Fruit fly (Drosophila melanogaster) whole organism, adult: ENCODE results near the gene CG32855.

ENCODE experiments used
- CG11617 ChIP-seq: fragments of 200-800 bp; sonication (Bioruptor generic); optimal IDR thresholded peaks from 2 replicates; lab custom pipeline; 2017; ENCODE audit warnings: mild to moderate bottlenecking, missing biosample characterization, missing genetic modification reagents, missing genetic modification characterization
- CG12768 ChIP-seq: fragments of 200-800 bp; sonication (Bioruptor generic); optimal IDR thresholded peaks from 2 replicates; lab custom pipeline; 2017; ENCODE audit warnings: missing biosample characterization, missing genetic modification characterization, mild to moderate bottlenecking, moderate library complexity, missing genetic modification reagents
- CG14711 ChIP-seq: fragments of 200-800 bp; sonication (Bioruptor generic); optimal IDR thresholded peaks from 2 replicates; lab custom pipeline; 2018; ENCODE audit warnings: missing biosample characterization, mild to moderate bottlenecking, missing genetic modification characterization, moderate library complexity
- CG1620 ChIP-seq: fragments of 200-800 bp; sonication (Bioruptor generic); optimal IDR thresholded peaks from 2 replicates; lab custom pipeline; 2016; ENCODE audit warnings: missing biosample characterization, missing genetic modification characterization
- CG33017 ChIP-seq: fragments of 200-800 bp; sonication (Bioruptor generic); optimal IDR thresholded peaks from 2 replicates; lab custom pipeline; 2018; ENCODE audit warnings: missing biosample characterization, mild to moderate bottlenecking, missing genetic modification characterization, moderate library complexity
- CG5204 ChIP-seq: fragments of 200-800 bp; sonication (Bioruptor generic); optimal IDR thresholded peaks from 2 replicates; lab custom pipeline; 2016; ENCODE audit warnings: missing biosample characterization, missing genetic modification characterization
- CG7045 ChIP-seq: fragments of 200-800 bp; sonication (Bioruptor generic); optimal IDR thresholded peaks from 2 replicates; lab custom pipeline; 2017; ENCODE audit warnings: missing biosample characterization, mild to moderate bottlenecking, missing genetic modification characterization
- CG7101 ChIP-seq: fragments of 200-800 bp; sonication (Bioruptor generic); optimal IDR thresholded peaks from 2 replicates; lab custom pipeline; 2018; ENCODE audit warnings: missing biosample characterization, mild to moderate bottlenecking, missing genetic modification characterization, moderate library complexity
- Clk ChIP-seq: fragments of 200-800 bp; sonication (Bioruptor generic); optimal IDR thresholded peaks from 2 replicates; lab custom pipeline; 2017; ENCODE audit warnings: missing biosample characterization, missing genetic modification characterization
- Crg-1 ChIP-seq: fragments of 200-800 bp; sonication (Bioruptor generic); optimal IDR thresholded peaks from 2 replicates; lab custom pipeline; 2016; ENCODE audit warnings: missing biosample characterization, missing genetic modification characterization
- Hr96 ChIP-seq: fragments of 200-800 bp; sonication (Bioruptor generic); optimal IDR thresholded peaks from 2 replicates; lab custom pipeline; 2016; ENCODE audit warnings: missing biosample characterization, missing genetic modification characterization
- Mnt ChIP-seq: fragments of 200-800 bp; sonication (Bioruptor generic); optimal IDR thresholded peaks from 2 replicates; lab custom pipeline; 2016; ENCODE audit warnings: missing biosample characterization, mild to moderate bottlenecking, missing genetic modification characterization
- bab1 ChIP-seq: fragments of 200-800 bp; sonication (Bioruptor generic); optimal IDR thresholded peaks from 3 replicates; lab custom pipeline; 2019; ENCODE audit warnings: missing biosample characterization, mild to moderate bottlenecking, missing genetic modification characterization, moderate library complexity
- cic ChIP-seq: fragments of 200-800 bp; sonication (Bioruptor generic); optimal IDR thresholded peaks from 2 replicates; lab custom pipeline; 2017; ENCODE audit warnings: missing biosample characterization, mild to moderate bottlenecking, missing genetic modification characterization, moderate library complexity
- cnc ChIP-seq, 2 experiments: fragments of >200 bp; optimal IDR thresholded peaks; 2 replicates each; lab custom pipeline; 2017
- kay ChIP-seq: fragments of 200-800 bp; sonication (Bioruptor generic); peaks from one replicate; lab custom pipeline; 2016; ENCODE audit warnings: missing biosample characterization, missing genetic modification characterization, borderline replicate concordance
- ovo ChIP-seq: fragments of 200-800 bp; sonication (Bioruptor generic); optimal IDR thresholded peaks from 2 replicates; lab custom pipeline; 2016; ENCODE audit warnings: missing biosample characterization, missing genetic modification characterization
- pad ChIP-seq: fragments of 200-800 bp; sonication (Bioruptor generic); optimal IDR thresholded peaks from 3 replicates; lab custom pipeline; 2017; ENCODE audit warnings: missing biosample characterization, missing genetic modification characterization, mild to moderate bottlenecking, moderate library complexity, missing genetic modification reagents
- tj ChIP-seq: fragments of 200-800 bp; sonication (Bioruptor generic); optimal IDR thresholded peaks from 3 replicates; lab custom pipeline; 2017; ENCODE audit warnings: missing biosample characterization, mild to moderate bottlenecking, missing genetic modification characterization, moderate library complexity
- toe ChIP-seq: fragments of 200-800 bp; sonication (Bioruptor generic); optimal IDR thresholded peaks from 2 replicates; lab custom pipeline; 2016; ENCODE audit warnings: missing biosample characterization, missing genetic modification characterization

Gene CG32855

DNA sequence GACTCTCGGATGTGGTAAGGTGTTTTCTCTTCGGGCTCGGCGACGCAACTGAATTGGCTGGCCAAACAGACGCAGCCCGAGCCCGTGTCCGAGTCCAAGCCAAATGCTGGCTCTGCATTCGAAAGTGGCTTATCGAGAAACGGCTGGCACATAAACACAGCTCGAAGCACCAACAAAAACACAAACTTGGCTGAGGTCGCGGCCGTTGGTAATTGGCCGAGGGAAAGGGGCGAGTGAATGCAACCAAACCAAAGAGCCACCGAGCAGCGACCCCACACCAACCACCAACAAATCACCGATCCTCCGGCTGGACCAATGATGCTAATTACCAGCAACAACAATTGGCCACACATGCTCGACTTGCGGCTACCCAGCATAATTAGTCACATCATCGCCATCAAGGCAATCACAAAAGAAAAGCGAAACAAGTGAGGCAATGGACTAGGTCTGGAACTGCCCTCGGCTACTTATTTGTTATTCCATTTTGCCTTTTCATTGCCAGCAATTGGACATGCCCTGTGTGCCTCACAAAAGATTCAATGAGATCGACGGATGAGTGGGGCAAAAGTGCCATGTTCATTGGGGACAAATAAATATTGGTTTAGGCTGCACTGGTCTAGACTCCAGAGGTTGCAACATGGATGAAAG is at the start of gene CG32855:
CG32855 (minus strand) TSS at position 51 of the 648 bp plus-strand sequence.
- TF ChIP-seq CG5204 (GFP tag; lab: Kevin White, UChicago), result no peak
- TF ChIP-seq CG7101 (tag; lab: Kevin White, UChicago), result no peak
- TF ChIP-seq bab1, result no peak
- TF ChIP-seq ovo (GFP tag; lab: Kevin White, UChicago), result no peak
- no peak for TF ChIP-seq Mnt
- no peak for TF ChIP-seq CG33017 (tag; lab: Kevin White, UChicago)
- no peak for TF ChIP-seq CG12768 (GFP tag; lab: Kevin White, UChicago)
- TF ChIP-seq CG11617 (GFP tag; lab: Kevin White, UChicago), result no peak
- no peak for TF ChIP-seq CG1620 (GFP tag; lab: Kevin White, UChicago)
- no peak for TF ChIP-seq pad (GFP tag; lab: Kevin White, UChicago)
- no peak for TF ChIP-seq CG14711
- no peak for TF ChIP-seq toe (GFP tag; lab: Kevin White, UChicago)
- no peak for TF ChIP-seq cic (GFP tag; lab: Kevin White, UChicago)
- no peak for TF ChIP-seq Hr96
- TF ChIP-seq Clk, result no peak
- TF ChIP-seq kay, result no peak

DNA sequence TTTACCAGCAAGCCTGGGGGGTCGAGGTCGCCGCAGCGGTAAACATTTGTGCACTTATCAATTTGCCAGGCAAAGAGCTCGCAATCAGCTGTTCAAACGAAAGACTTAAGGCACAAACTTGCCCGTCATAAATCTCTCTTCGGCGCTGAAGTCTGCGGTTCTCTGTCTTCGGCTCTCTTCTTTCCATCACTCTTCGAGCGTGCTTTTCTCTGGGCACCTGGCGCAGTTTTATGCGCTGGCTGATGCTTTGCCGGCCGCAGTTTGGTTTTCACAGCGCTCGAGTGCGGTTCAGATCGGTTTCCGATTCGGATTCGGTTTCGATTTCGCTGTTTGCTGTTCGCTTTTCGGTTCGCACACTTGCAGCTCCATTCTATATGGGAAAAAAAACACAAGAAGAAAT is 47.7 kb upstream of the CG32855 start:
- TF ChIP-seq kay (no peak), ovo (GFP tag; lab: Kevin White, UChicago) (no peak), CG11617 (GFP tag; lab: Kevin White, UChicago) (no peak), CG1620 (GFP tag; lab: Kevin White, UChicago) (no peak), toe (GFP tag; lab: Kevin White, UChicago) (no peak), CG12768 (GFP tag; lab: Kevin White, UChicago) (no peak), tj (GFP tag; lab: Kevin White, UChicago) (no peak), Crg-1 (GFP tag; lab: Kevin White, UChicago) (no peak), pad (GFP tag; lab: Kevin White, UChicago) (no peak), cnc (optimal IDR thresholded peaks at IDR 0.05; lab: Kevin White, UChicago) (no peak), bab1 (no peak), CG7045 (GFP tag; lab: Kevin White, UChicago) (no peak), CG5204 (GFP tag; lab: Kevin White, UChicago) (no peak), CG7101 (tag; lab: Kevin White, UChicago) (no peak), Hr96 (no peak), cic (GFP tag; lab: Kevin White, UChicago) (no peak), CG33017 (tag; lab: Kevin White, UChicago) (no peak), Mnt (no peak), CG14711 (no peak), Clk (no peak)

DNA sequence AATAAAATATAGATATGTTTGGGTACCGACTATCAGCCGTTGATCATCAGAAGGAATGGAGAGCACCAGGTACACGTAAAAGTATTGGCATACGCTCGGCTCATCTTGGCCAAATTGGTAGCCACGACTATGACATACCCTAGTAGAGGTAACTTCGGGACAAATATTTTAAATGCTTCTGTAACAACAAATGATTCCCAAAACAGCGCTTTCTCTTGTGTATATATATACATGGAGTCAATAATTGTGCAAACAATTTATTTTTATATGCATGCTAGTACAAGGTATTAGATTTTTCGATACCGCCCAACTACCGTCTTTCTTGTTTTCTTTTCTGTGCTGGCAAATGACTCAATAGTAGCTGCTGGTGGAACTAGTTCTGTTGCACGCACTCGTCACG is 38.6 kb upstream of the CG32855 start:
- TF ChIP-seq toe (GFP tag; lab: Kevin White, UChicago) (no peak), ovo (GFP tag; lab: Kevin White, UChicago) (no peak), CG7101 (tag; lab: Kevin White, UChicago) (no peak), bab1 (no peak), Clk (no peak), CG33017 (tag; lab: Kevin White, UChicago) (no peak), cic (GFP tag; lab: Kevin White, UChicago) (no peak), tj (GFP tag; lab: Kevin White, UChicago) (no peak), Mnt (no peak), CG5204 (GFP tag; lab: Kevin White, UChicago) (no peak), cnc (optimal IDR thresholded peaks at IDR 0.05; lab: Kevin White, UChicago) (no peak), CG7045 (GFP tag; lab: Kevin White, UChicago) (no peak), CG11617 (GFP tag; lab: Kevin White, UChicago) (no peak), CG1620 (GFP tag; lab: Kevin White, UChicago) (no peak), kay (no peak), CG12768 (GFP tag; lab: Kevin White, UChicago) (no peak), Hr96 (no peak), Crg-1 (GFP tag; lab: Kevin White, UChicago) (no peak), pad (GFP tag; lab: Kevin White, UChicago) (no peak)

DNA sequence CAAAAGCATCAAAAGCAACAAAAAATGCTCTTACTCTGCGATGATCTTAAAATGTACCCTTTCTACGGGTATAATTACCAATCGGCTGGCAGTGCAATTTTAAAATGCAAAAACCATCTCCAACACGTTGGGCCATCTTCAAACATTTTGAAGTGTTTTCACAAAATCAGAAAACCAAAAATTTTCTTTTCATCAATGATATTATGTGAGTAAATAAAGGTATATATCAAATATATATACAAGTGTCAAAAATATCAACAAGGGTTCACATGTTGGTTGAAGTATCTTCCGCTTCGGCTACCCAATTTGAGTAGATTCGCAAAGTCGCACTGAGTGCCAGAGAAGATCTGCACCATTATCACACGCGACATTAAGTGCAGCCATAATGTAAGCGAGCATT is 36.6 kb upstream of the CG32855 start:
- TF ChIP-seq cic (GFP tag; lab: Kevin White, UChicago), result no peak
- TF ChIP-seq bab1, result no peak
- TF ChIP-seq CG1620 (GFP tag; lab: Kevin White, UChicago), result no peak
- TF ChIP-seq CG7045 (GFP tag; lab: Kevin White, UChicago), result no peak
- no peak for TF ChIP-seq CG12768 (GFP tag; lab: Kevin White, UChicago)
- TF ChIP-seq toe (GFP tag; lab: Kevin White, UChicago), result no peak

DNA sequence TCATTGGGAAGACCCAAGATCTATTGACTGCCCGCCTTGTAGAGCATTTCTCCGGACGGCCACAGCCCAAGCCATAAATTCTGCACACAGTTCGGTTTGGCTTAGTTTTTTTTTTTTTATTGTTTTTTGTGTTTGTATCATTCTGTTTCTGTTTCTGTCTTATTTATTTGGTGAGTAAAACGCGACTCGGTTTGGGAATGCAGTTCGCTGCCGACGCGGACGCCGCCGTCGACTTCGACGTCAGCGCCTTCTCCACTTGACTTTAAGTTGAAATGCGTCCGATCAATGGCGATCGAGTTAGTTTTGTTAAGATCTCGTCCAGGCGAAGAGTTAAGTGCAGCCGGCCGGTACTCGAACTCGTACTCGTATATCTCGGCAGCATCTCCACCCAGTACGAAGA is 35.1 kb upstream of the CG32855 start, which contains the start of gene Sb:
Sb (plus strand) TSS at position 301 of the 400 bp plus-strand sequence.
- TF ChIP-seq ovo (GFP tag; lab: Kevin White, UChicago) (no peak), CG33017 (tag; lab: Kevin White, UChicago) (no peak), CG1620 (GFP tag; lab: Kevin White, UChicago) (no peak), CG11617 (GFP tag; lab: Kevin White, UChicago) (no peak), Mnt (no peak), toe (GFP tag; lab: Kevin White, UChicago) (no peak), CG14711 (no peak), CG7045 (GFP tag; lab: Kevin White, UChicago) (no peak)

DNA sequence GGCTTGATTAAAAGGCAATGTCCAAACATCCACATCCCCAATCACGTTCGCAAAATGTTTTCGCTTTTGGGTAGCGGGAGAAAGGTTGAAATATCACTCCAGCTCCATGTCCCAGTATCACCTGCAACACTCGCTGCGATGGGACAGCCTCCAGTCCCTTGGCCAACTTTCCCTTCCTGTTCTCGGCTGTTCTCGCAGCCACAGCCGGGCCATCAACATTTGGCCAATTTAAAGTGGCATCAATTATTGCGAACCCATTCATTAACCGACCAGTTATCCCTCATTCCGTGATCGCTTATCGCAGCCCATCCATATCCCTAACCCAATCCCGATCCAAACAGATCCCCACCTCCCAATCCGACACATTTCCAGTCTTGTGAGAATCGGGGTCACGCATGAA is 32.3 kb upstream of the CG32855 start:
- TF ChIP-seq cic (GFP tag; lab: Kevin White, UChicago) (no peak), cnc (optimal IDR thresholded peaks at IDR 0.05; lab: Kevin White, UChicago) (no peak), CG7045 (GFP tag; lab: Kevin White, UChicago) (no peak), toe (GFP tag; lab: Kevin White, UChicago) (no peak), Mnt (no peak), Clk (no peak), CG7101 (tag; lab: Kevin White, UChicago) (no peak), tj (GFP tag; lab: Kevin White, UChicago) (no peak), pad (GFP tag; lab: Kevin White, UChicago) (no peak), bab1 (no peak), kay (no peak), CG11617 (GFP tag; lab: Kevin White, UChicago) (no peak), Hr96 (no peak), Crg-1 (GFP tag; lab: Kevin White, UChicago) (no peak), CG1620 (GFP tag; lab: Kevin White, UChicago) (no peak), CG14711 (no peak), CG12768 (GFP tag; lab: Kevin White, UChicago) (no peak), ovo (GFP tag; lab: Kevin White, UChicago) (no peak), CG33017 (tag; lab: Kevin White, UChicago) (no peak)
